Fruit fly (Drosophila melanogaster) Kc167 (cell line): Measurements from ENCODE around the gene CG31510.
"Not testable (repeated sequence)": the region's sequence is repeated elsewhere in the genome, so short reads cannot be mapped to it uniquely, and the experiment has no call there.

ENCODE experiments used
- Myc ChIP-seq: fragments of >200 bp; optimal IDR thresholded peaks from 2 replicates; lab custom pipeline; 2017; ENCODE audit warnings: missing external identifiers
- Sin3A ChIP-seq: fragments of >200 bp; optimal IDR thresholded peaks from 2 replicates; lab custom pipeline; 2018; ENCODE audit warnings: missing external identifiers
- h ChIP-seq: fragments of >200 bp; optimal IDR thresholded peaks from 3 replicates; lab custom pipeline; 2018; ENCODE audit warnings: missing external identifiers
- insv ChIP-seq: fragments of >200 bp; optimal IDR thresholded peaks from 3 replicates; lab custom pipeline; 2018; ENCODE audit warnings: missing external identifiers
- psq ChIP-seq: fragments of >200 bp; optimal IDR thresholded peaks from 2 replicates; lab custom pipeline; 2017; ENCODE audit warnings: missing external identifiers
- ttk ChIP-seq: sonication (Bioruptor generic); optimal IDR thresholded peaks from 2 replicates; lab custom pipeline; 2017; ENCODE audit warnings: missing external identifiers

The CG31510 gene

dm6 chr3R:25122736-25123211, at the start of gene CG31510, which contains the start of gene TTLL5:
TSS of gene CG31510 (minus strand) at chr3R:25122920.
TSS of gene TTLL5 (minus strand) at chr3R:25122920.
- TF ChIP-seq psq (lab: Kevin White, UChicago): no peak
- peak; percentile 19 for TF ChIP-seq Sin3A (lab: Kevin White, UChicago)

- TF ChIP-seq h (lab: Kevin White, UChicago) (no peak), ttk (lab: Kevin White, UChicago) (no peak), Sin3A (lab: Kevin White, UChicago) (no peak), psq (lab: Kevin White, UChicago) (no peak)
Measured at dm6 chr3R:25172353-25172752, 49.6 kb upstream of the CG31510 start.

dm6 chr3R:25168259-25168972, 45.7 kb upstream of the CG31510 start:
- no peak for TF ChIP-seq Myc (lab: Kevin White, UChicago)
- no peak for TF ChIP-seq ttk (lab: Kevin White, UChicago)
- no peak for TF ChIP-seq Sin3A (lab: Kevin White, UChicago)
- no peak for TF ChIP-seq psq (lab: Kevin White, UChicago)

- TF ChIP-seq h (lab: Kevin White, UChicago): no peak
- TF ChIP-seq insv (lab: Kevin White, UChicago): no peak
- TF ChIP-seq Sin3A (lab: Kevin White, UChicago): no peak
- TF ChIP-seq ttk (lab: Kevin White, UChicago): no peak
- no peak for TF ChIP-seq psq (lab: Kevin White, UChicago)
- TF ChIP-seq Myc (lab: Kevin White, UChicago): no peak
Measured at dm6 chr3R:25167407-25168191, 44.9 kb upstream of the CG31510 start.

dm6 chr3R:25166788-25167187, 44.1 kb upstream of the CG31510 start:
- no peak for TF ChIP-seq h (lab: Kevin White, UChicago)
- TF ChIP-seq insv (lab: Kevin White, UChicago): no peak
- no peak for TF ChIP-seq psq (lab: Kevin White, UChicago)

DNA sequence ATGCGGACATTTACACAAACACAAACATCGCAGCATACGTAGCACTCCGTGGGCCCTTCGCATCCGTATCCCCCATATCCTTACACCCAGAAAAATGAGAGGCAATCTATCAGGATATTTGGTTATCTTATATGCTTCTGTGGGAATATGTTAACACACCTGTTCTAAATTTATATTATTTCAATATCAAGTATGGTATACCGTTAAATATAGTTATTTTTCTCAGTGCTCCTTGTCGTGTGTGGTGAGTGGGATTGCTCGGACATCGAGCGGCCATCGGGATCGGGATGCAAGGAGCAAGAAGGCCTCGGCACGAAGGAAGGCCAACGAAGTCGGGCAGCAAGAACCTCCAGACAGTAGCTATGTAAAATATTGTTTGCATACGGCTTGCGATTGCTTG, 38.8 kb upstream of the CG31510 start:
- TF ChIP-seq psq (lab: Kevin White, UChicago): no peak
- no peak for TF ChIP-seq ttk (lab: Kevin White, UChicago)
- no peak for TF ChIP-seq insv (lab: Kevin White, UChicago)
- no peak for TF ChIP-seq h (lab: Kevin White, UChicago)
- no peak for TF ChIP-seq Sin3A (lab: Kevin White, UChicago)
- no peak for TF ChIP-seq Myc (lab: Kevin White, UChicago)

DNA sequence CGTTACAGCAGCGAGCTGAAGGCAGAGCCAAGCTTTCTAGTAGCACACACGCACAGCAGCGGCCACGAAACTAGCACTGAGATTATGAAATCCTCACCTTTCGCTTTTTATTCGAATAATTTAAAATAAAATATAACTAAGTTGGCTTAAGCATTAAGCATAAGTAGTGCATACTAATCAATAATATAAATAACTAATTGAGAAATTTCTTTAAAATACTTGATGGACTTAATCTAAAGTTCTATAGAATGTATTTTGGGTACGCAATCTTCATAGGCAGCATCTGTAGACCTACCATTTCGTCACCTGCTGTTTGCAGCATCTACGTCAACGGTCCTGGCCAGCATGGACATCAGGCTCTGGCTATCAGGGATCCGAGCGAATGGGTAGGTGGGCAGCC, 29.6 kb upstream of the CG31510 start:
- TF ChIP-seq insv (lab: Kevin White, UChicago) (no peak), psq (lab: Kevin White, UChicago) (no peak), h (lab: Kevin White, UChicago) (no peak), Myc (lab: Kevin White, UChicago) (no peak), ttk (lab: Kevin White, UChicago) (no peak)

- TF ChIP-seq ttk (lab: Kevin White, UChicago) (no peak), Sin3A (lab: Kevin White, UChicago) (no peak), Myc (lab: Kevin White, UChicago) (no peak), insv (lab: Kevin White, UChicago) (no peak), h (lab: Kevin White, UChicago) (no peak), psq (lab: Kevin White, UChicago) (no peak)
Measured at dm6 chr3R:25137565-25138367, 15.0 kb upstream of the CG31510 start, which contains the start of gene danr. TSS of gene danr (plus strand) at chr3R:25138072.

DNA sequence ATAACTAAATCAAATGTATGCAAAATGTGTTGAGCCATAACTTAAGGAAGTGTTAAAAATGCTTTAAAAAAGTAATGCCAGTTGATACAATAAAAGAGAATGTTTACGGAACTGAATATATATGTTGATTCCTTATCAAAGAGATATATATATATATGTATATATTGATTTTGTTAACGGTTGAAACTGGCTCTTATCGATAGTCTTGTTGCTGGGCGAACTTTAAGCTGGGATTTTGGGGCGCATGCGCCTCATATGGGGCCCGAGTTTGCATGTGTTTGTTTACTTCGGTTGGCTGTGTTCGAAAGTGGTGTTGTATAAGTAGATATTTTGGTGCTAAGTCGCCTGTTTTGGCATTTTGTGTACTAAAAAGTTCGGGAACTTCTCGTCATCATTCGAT, 8.3 kb upstream of the CG31510 start, which contains the start of gene Bili:
Gene Bili (plus strand): TSS at position 265 of the 400 bp plus-strand sequence.
- TF ChIP-seq ttk, h, Sin3A (lab: Kevin White, UChicago): not testable (repeated sequence)

- TF ChIP-seq Sin3A (lab: Kevin White, UChicago) (no peak), insv (lab: Kevin White, UChicago) (no peak), h (lab: Kevin White, UChicago) (no peak), psq (lab: Kevin White, UChicago) (no peak), Myc (lab: Kevin White, UChicago) (no peak), ttk (lab: Kevin White, UChicago) (no peak)
Measured at dm6 chr3R:25127231-25127689, 4.5 kb upstream of the CG31510 start, which contains the start of the genes Mocs2A, Mocs2B and Clbn. TSS of gene Mocs2A (minus strand) at chr3R:25127359. TSS of gene Mocs2B (minus strand) at chr3R:25127359. TSS of gene Clbn (plus strand) at chr3R:25127502.

- TF ChIP-seq h (lab: Kevin White, UChicago) (no peak), insv (lab: Kevin White, UChicago) (no peak), Sin3A (lab: Kevin White, UChicago) (no peak), psq (lab: Kevin White, UChicago) (no peak), Myc (lab: Kevin White, UChicago) (no peak), ttk (lab: Kevin White, UChicago) (no peak)
Measured at dm6 chr3R:25126823-25127222, 4.1 kb upstream of the CG31510 start.
